Fruit fly (Drosophila melanogaster) whole organism, prepupa: Measurements from ENCODE around the gene Fcp3C.

ENCODE experiments used
- Blimp-1 ChIP-seq: fragments of 200-800 bp; sonication (Bioruptor generic); optimal IDR thresholded peaks from 3 replicates; lab custom pipeline; 2017; ENCODE audit warnings: missing biosample characterization, missing genetic modification characterization, mild to moderate bottlenecking, moderate library complexity, missing genetic modification reagents
- CG10669 ChIP-seq: fragments of 200-800 bp; sonication (Bioruptor generic); optimal IDR thresholded peaks from 3 replicates; lab custom pipeline; 2018; ENCODE audit warnings: missing biosample characterization, mild to moderate bottlenecking, missing genetic modification characterization, moderate library complexity
- CG11294 ChIP-seq: fragments of 200-800 bp; sonication (Bioruptor generic); IDR thresholded peaks from 2 replicates; pipeline ENCODE4 v1.3.6; 2022; ENCODE audit warnings: missing biosample characterization, missing genetic modification characterization
- CG11762 ChIP-seq: fragments of 200-800 bp; sonication (Bioruptor generic); optimal IDR thresholded peaks from 3 replicates; lab custom pipeline; 2016; ENCODE audit warnings: missing biosample characterization, missing genetic modification characterization; ENCODE audit not compliant: insufficient read depth
- CG11902 ChIP-seq: fragments of 200-800 bp; sonication (Bioruptor generic); optimal IDR thresholded peaks from 3 replicates; lab custom pipeline; 2016; ENCODE audit warnings: missing biosample characterization, missing genetic modification characterization
- CG15336 ChIP-seq: fragments of 200-800 bp; sonication (Bioruptor generic); IDR thresholded peaks from 2 replicates; pipeline ENCODE4 v1.3.6; 2022; ENCODE audit warnings: missing biosample characterization, missing genetic modification characterization
- CG1621 ChIP-seq: fragments of 200-800 bp; sonication (Bioruptor generic); optimal IDR thresholded peaks from 3 replicates; lab custom pipeline; 2018; ENCODE audit warnings: missing biosample characterization, mild to moderate bottlenecking, missing genetic modification characterization
- CG16779 ChIP-seq: fragments of 200-800 bp; sonication (Bioruptor generic); optimal IDR thresholded peaks from 3 replicates; lab custom pipeline; 2017; ENCODE audit warnings: missing biosample characterization, mild to moderate bottlenecking, missing genetic modification characterization
- CG3032 ChIP-seq: fragments of 200-800 bp; optimal IDR thresholded peaks from 2 replicates; lab custom pipeline; 2019; ENCODE audit warnings: missing biosample characterization, mild to moderate bottlenecking, missing genetic modification characterization, moderate library complexity
- CG31627 ChIP-seq: fragments of 200-800 bp; sonication (Bioruptor generic); optimal IDR thresholded peaks from 3 replicates; lab custom pipeline; 2016; ENCODE audit warnings: missing biosample characterization, missing genetic modification characterization
- CG34406 ChIP-seq: fragments of 200-800 bp; sonication (Bioruptor generic); optimal IDR thresholded peaks from 3 replicates; lab custom pipeline; 2016; ENCODE audit warnings: missing biosample characterization, missing genetic modification characterization
- CG3919 ChIP-seq: fragments of 200-800 bp; sonication (Bioruptor generic); optimal IDR thresholded peaks from 3 replicates; lab custom pipeline; 2016; ENCODE audit warnings: missing biosample characterization, missing genetic modification characterization
- CG4318 ChIP-seq: fragments of 200-800 bp; sonication (Bioruptor generic); optimal IDR thresholded peaks from 3 replicates; lab custom pipeline; 2017; ENCODE audit warnings: missing biosample characterization, mild to moderate bottlenecking, missing genetic modification characterization
- CG6163 ChIP-seq: fragments of 200-800 bp; sonication (Bioruptor generic); IDR thresholded peaks from 3 replicates; pipeline ENCODE4 v1.3.6; 2022; ENCODE audit warnings: missing biosample characterization, missing genetic modification characterization
- CG6276 ChIP-seq: fragments of 200-800 bp; sonication (Bioruptor generic); optimal IDR thresholded peaks from 2 replicates; lab custom pipeline; 2017; ENCODE audit warnings: missing biosample characterization, mild to moderate bottlenecking, missing genetic modification characterization
- CG6792 ChIP-seq: fragments of 200-800 bp; sonication (Bioruptor generic); optimal IDR thresholded peaks from 3 replicates; lab custom pipeline; 2016; ENCODE audit warnings: missing biosample characterization, missing genetic modification characterization
- CG6808 ChIP-seq: fragments of 200-800 bp; sonication (Bioruptor generic); optimal IDR thresholded peaks from 3 replicates; lab custom pipeline; 2017; ENCODE audit warnings: missing biosample characterization, missing genetic modification characterization, mild to moderate bottlenecking, moderate library complexity, missing genetic modification reagents
- CG6854 ChIP-seq: fragments of 200-800 bp; sonication (Bioruptor generic); optimal IDR thresholded peaks from 2 replicates; lab custom pipeline; 2017; ENCODE audit warnings: missing biosample characterization, mild to moderate bottlenecking, missing genetic modification characterization
- CG7368 ChIP-seq: fragments of 200-800 bp; sonication (Bioruptor generic); optimal IDR thresholded peaks from 3 replicates; lab custom pipeline; 2016; ENCODE audit warnings: missing biosample characterization, missing genetic modification characterization
- CG8119 ChIP-seq: fragments of 200-800 bp; sonication (Bioruptor generic); IDR thresholded peaks from 3 replicates; pipeline ENCODE4 v1.3.6; 2022; ENCODE audit warnings: missing biosample characterization, missing genetic modification characterization
- CG8632 ChIP-seq: fragments of 200-800 bp; sonication (Bioruptor generic); optimal IDR thresholded peaks from 3 replicates; lab custom pipeline; 2016; ENCODE audit warnings: missing biosample characterization, missing genetic modification characterization
- CG9139 ChIP-seq: fragments of 200-800 bp; sonication (Bioruptor generic); optimal IDR thresholded peaks from 3 replicates; lab custom pipeline; 2017; ENCODE audit warnings: missing biosample characterization, mild to moderate bottlenecking, missing genetic modification characterization
- Eip75B ChIP-seq: fragments of 200-800 bp; sonication (Bioruptor generic); optimal IDR thresholded peaks from 3 replicates; lab custom pipeline; 2016; ENCODE audit warnings: missing biosample characterization, missing genetic modification characterization
- Eip78C ChIP-seq: fragments of 200-800 bp; sonication (Bioruptor generic); peaks from one replicate; lab custom pipeline; 2016; ENCODE audit warnings: missing biosample characterization, missing genetic modification characterization
- Eip93F ChIP-seq: fragments of 200-800 bp; sonication (Bioruptor generic); optimal IDR thresholded peaks from 2 replicates; lab custom pipeline; 2016; ENCODE audit warnings: missing biosample characterization, mild to moderate bottlenecking, missing genetic modification characterization
- Ets21C ChIP-seq: fragments of 200-800 bp; sonication (Bioruptor generic); optimal IDR thresholded peaks from 3 replicates; lab custom pipeline; 2016; ENCODE audit warnings: missing biosample characterization, missing genetic modification characterization
- Hr38 ChIP-seq: sonication (Bioruptor generic); optimal IDR thresholded peaks from 2 replicates; lab custom pipeline; 2016; ENCODE audit warnings: missing biosample characterization, missing genetic modification characterization
- Hr39 ChIP-seq: fragments of 200-800 bp; sonication (Bioruptor generic); optimal IDR thresholded peaks from 2 replicates; lab custom pipeline; 2016; ENCODE audit warnings: missing biosample characterization, missing genetic modification characterization
- Hr4 ChIP-seq: fragments of 200-800 bp; sonication (Bioruptor generic); optimal IDR thresholded peaks from 3 replicates; lab custom pipeline; 2016; ENCODE audit warnings: missing biosample characterization, missing genetic modification characterization
- Met ChIP-seq: fragments of 200-800 bp; sonication (Bioruptor generic); optimal IDR thresholded peaks from 3 replicates; lab custom pipeline; 2016; ENCODE audit warnings: missing biosample characterization, missing genetic modification characterization
- OdsH ChIP-seq: fragments of 200-800 bp; sonication (Bioruptor generic); optimal IDR thresholded peaks from 3 replicates; lab custom pipeline; 2016; ENCODE audit warnings: missing biosample characterization, missing genetic modification characterization
- Sox102F ChIP-seq: fragments of 200-800 bp; sonication (Bioruptor generic); optimal IDR thresholded peaks from 2 replicates; lab custom pipeline; 2016; ENCODE audit warnings: missing biosample characterization, mild to moderate bottlenecking, missing genetic modification characterization
- Sox14 ChIP-seq: fragments of 200-800 bp; sonication (Bioruptor generic); optimal IDR thresholded peaks from 3 replicates; lab custom pipeline; 2016; ENCODE audit warnings: missing biosample characterization, missing genetic modification characterization
- acj6 ChIP-seq: fragments of 200-800 bp; sonication (Bioruptor generic); optimal IDR thresholded peaks from 3 replicates; lab custom pipeline; 2016; ENCODE audit warnings: missing biosample characterization, missing genetic modification characterization
- cyc ChIP-seq: fragments of 200-800 bp; sonication (Bioruptor generic); optimal IDR thresholded peaks from 3 replicates; lab custom pipeline; 2016; ENCODE audit warnings: missing biosample characterization, missing genetic modification characterization
- dac ChIP-seq: fragments of 200-800 bp; sonication (Bioruptor generic); optimal IDR thresholded peaks from 2 replicates; lab custom pipeline; 2017; ENCODE audit warnings: missing biosample characterization, mild to moderate bottlenecking, missing genetic modification characterization
- dsx ChIP-seq: fragments of 200-800 bp; optimal IDR thresholded peaks from 3 replicates; lab custom pipeline; 2019; ENCODE audit warnings: missing biosample characterization, mild to moderate bottlenecking, missing genetic modification characterization, moderate library complexity; ENCODE audit not compliant: poor library complexity, severe bottlenecking
- eg ChIP-seq: fragments of 200-800 bp; sonication (Bioruptor generic); IDR thresholded peaks from 3 replicates; pipeline ENCODE4 v1.3.6; 2022; ENCODE audit warnings: missing biosample characterization, missing genetic modification characterization
- esn ChIP-seq: fragments of 200-800 bp; sonication (Bioruptor generic); optimal IDR thresholded peaks from 2 replicates; lab custom pipeline; 2016; ENCODE audit warnings: missing biosample characterization, mild to moderate bottlenecking, missing genetic modification characterization, moderate library complexity
- fd85E ChIP-seq: fragments of 200-800 bp; sonication (Bioruptor generic); optimal IDR thresholded peaks from 3 replicates; lab custom pipeline; 2016; ENCODE audit warnings: missing biosample characterization, missing genetic modification characterization
- fkh ChIP-seq: fragments of 200-800 bp; sonication (Bioruptor generic); optimal IDR thresholded peaks from 3 replicates; lab custom pipeline; 2017; ENCODE audit warnings: missing biosample characterization, mild to moderate bottlenecking, missing genetic modification characterization, moderate library complexity
- pdm3 ChIP-seq: fragments of 200-800 bp; sonication (Bioruptor generic); optimal IDR thresholded peaks from 3 replicates; lab custom pipeline; 2016; ENCODE audit warnings: missing biosample characterization, missing genetic modification characterization
- salr ChIP-seq, 2 experiments: fragments of 200-800 bp; sonication (Bioruptor generic); optimal IDR thresholded peaks; 3 replicates each; lab custom pipeline; 2016 to 2018; ENCODE audit warnings: missing biosample characterization in 2 of 2, missing genetic modification characterization in 2 of 2, mild to moderate bottlenecking in 1 of 2
- spab ChIP-seq: fragments of 200-800 bp; sonication (Bioruptor generic); optimal IDR thresholded peaks from 2 replicates; lab custom pipeline; 2017; ENCODE audit warnings: missing biosample characterization, mild to moderate bottlenecking, missing genetic modification characterization, missing genetic modification reagents
- ss ChIP-seq, 2 experiments: fragments of 200-800 bp; sonication (Bioruptor generic); optimal IDR thresholded peaks; 2 replicates in 1 of 2; 3 replicates in 1 of 2; lab custom pipeline; 2017 to 2018; ENCODE audit warnings: mild to moderate bottlenecking in 2 of 2, missing biosample characterization in 2 of 2, missing genetic modification characterization in 2 of 2, moderate library complexity in 1 of 2
- svp ChIP-seq: fragments of 200-800 bp; sonication (Bioruptor generic); peaks from one replicate; lab custom pipeline; 2016; ENCODE audit warnings: missing biosample characterization, missing genetic modification characterization
- topi ChIP-seq: fragments of 200-800 bp; sonication (Bioruptor generic); optimal IDR thresholded peaks from 3 replicates; lab custom pipeline; 2016; ENCODE audit warnings: missing biosample characterization, missing genetic modification characterization
- vri ChIP-seq: fragments of 200-800 bp; sonication (Bioruptor generic); optimal IDR thresholded peaks from 3 replicates; lab custom pipeline; 2016; ENCODE audit warnings: missing biosample characterization, mild to moderate bottlenecking, missing genetic modification characterization

Gene Fcp3C

DNA sequence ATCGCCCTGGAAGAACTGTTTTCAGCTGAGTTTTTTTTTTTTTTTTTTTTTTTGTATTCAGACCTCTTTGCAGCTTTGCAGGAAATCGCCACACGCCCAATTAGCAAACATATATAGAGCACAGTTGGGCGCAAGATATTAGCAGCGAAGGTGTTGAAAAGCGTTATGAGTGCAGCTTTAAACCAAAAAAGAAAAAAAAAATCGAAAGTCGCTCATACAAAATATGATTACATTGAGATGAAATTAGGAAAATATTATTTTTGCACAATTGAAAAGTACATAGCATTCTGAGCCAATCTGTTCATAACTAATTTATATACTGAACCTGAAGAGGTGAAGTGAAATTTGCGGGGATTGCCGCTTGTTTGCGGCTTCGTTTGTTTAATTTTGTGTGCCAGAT lies 27.3 kb downstream of the Fcp3C start (continued):
- TF ChIP-seq CG11762 (peak; percentile 40), dac (GFP tag; lab: Kevin White, UChicago) (no peak), CG6276 (GFP tag; lab: Kevin White, UChicago) (peak; percentile 41), salr (GFP tag; optimal IDR thresholded peaks at IDR 0.05; lab: Kevin White, UChicago) (no peak), fd85E (no peak), Sox14 (GFP tag; lab: Kevin White, UChicago) (peak; percentile 22), CG8632 (GFP tag; lab: Kevin White, UChicago) (peak; percentile 20), CG11902 (GFP tag; lab: Kevin White, UChicago) (no peak), CG16779 (tag; lab: Kevin White, UChicago) (no peak), CG11294 (GFP tag; lab: Robert Waterston, UW) (no peak), CG10669 (GFP tag; lab: Kevin White, UChicago) (no peak), Hr4 (GFP tag; lab: Kevin White, UChicago) (peak; percentile 64), Ets21C (peak; percentile 9), Sox102F (GFP tag; lab: Kevin White, UChicago) (peak; percentile 54), acj6 (peak; percentile 11), CG7368 (GFP tag; lab: Kevin White, UChicago) (peak; percentile 17), CG3032 (tag; lab: Kevin White, UChicago) (no peak), ss (GFP tag; optimal IDR thresholded peaks at IDR 0.05; lab: Kevin White, UChicago) (no peak), CG6854 (GFP tag; lab: Kevin White, UChicago) (no peak), Eip75B (GFP tag; lab: Kevin White, UChicago) (peak; percentile 54), Blimp-1 (peak; percentile 28)
- TF ChIP-seq, all 60 proteins: peak for 34

DNA sequence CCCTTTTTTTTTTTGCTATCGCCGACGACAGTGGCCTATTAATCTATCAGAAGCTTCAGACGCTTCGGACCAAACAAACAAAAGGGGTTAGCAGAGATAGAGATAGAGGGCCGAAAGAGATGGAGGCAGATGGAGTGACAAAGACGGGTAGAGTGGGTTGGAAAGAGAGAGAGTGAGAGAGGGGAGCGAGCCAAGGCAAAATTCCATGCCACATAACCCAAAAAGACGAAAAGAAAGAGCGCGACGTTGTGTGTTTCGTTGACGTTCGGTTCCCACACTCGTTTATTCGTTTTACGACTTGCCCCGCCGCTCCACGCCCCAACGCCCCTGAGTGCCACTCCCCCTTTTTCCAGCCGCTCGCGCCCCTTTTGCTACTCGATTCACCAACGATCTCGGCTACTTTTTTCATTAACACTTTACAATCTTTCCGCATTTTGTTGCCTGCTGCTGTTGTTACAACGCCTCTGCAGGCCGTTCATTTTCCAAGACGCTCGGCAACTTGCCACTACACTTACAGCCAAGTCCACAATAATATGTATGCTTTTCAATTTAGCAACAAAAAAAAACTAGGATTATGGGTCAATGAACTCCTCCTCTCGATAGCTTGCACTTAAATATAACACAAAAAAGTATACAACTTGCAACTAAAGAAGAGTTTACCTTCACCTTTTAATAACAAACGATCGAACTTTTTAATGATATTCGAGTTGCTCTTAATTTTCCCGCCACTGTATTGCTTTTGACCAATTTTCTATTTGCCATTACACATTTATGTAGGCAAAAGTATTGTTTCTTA lies 30.8 kb downstream of the Fcp3C start:
- TF ChIP-seq cyc (GFP tag; lab: Kevin White, UChicago) (no peak), fkh (GFP tag; lab: Kevin White, UChicago) (no peak), Sox102F (GFP tag; lab: Kevin White, UChicago) (no peak), CG3919 (GFP tag; lab: Kevin White, UChicago) (peak; percentile 18), Eip78C (peak; percentile 77), CG6792 (GFP tag; lab: Kevin White, UChicago) (no peak), CG6163 (GFP tag; lab: Robert Waterston, UW) (peak; percentile 52; the same call in 1 of the 3 replicates), esn (GFP tag; lab: Kevin White, UChicago) (peak; percentile 30), CG4318 (GFP tag; lab: Kevin White, UChicago) (peak; percentile 29), CG6808 (GFP tag; lab: Kevin White, UChicago) (no peak), CG31627 (GFP tag; lab: Kevin White, UChicago) (no peak), Hr39 (GFP tag; lab: Kevin White, UChicago) (no peak), spab (GFP tag; lab: Kevin White, UChicago) (no peak), CG34406 (no peak), Blimp-1 (no peak), CG11762 (peak; percentile 19), ss (GFP tag; optimal IDR thresholded peaks at IDR 0.05; lab: Kevin White, UChicago) (no peak), CG1621 (no peak), CG15336 (peak; percentile 58), eg (peak; percentile 50; the same call in 2 of the 3 replicates), Hr38 (no peak), dsx (GFP tag; lab: Kevin White, UChicago) (no peak), CG7368 (GFP tag; lab: Kevin White, UChicago) (no peak), Eip93F (GFP tag; lab: Kevin White, UChicago) (no peak), fd85E (no peak), svp (GFP tag; lab: Kevin White, UChicago) (peak; percentile 6), pdm3 (GFP tag; lab: Kevin White, UChicago) (peak; percentile 32), vri (no peak), CG6276 (GFP tag; lab: Kevin White, UChicago) (peak; percentile 17), topi (no peak), OdsH (peak; percentile 4), CG8119 (GFP tag; lab: Robert Waterston, UW) (peak; percentile 52; the same call in 2 of the 3 replicates), Met (peak; percentile 2), CG11902 (GFP tag; lab: Kevin White, UChicago) (no peak), CG9139 (GFP tag; lab: Kevin White, UChicago) (no peak)
